Worm (Caenorhabditis elegans) whole organism, mixed stage, embryonic: ENCODE measurements around the gene F53A9.1.

Experiments
- mep-1 ChIP-seq: fragments of 150-350 bp; optimal IDR thresholded peaks from 2 replicates; lab custom pipeline; 2017; ENCODE audit warnings: missing biosample characterization, missing genetic modification reagents, missing genetic modification characterization, inconsistent platforms
- nhr-12 ChIP-seq: fragments of 150-350 bp; optimal IDR thresholded peaks from 2 replicates; lab custom pipeline; 2014; ENCODE audit warnings: missing biosample characterization, missing genetic modification characterization
- unc-39 ChIP-seq: fragments of 150-350 bp; optimal IDR thresholded peaks from 2 replicates; lab custom pipeline; 2014; ENCODE audit warnings: missing biosample characterization, missing genetic modification characterization

DNA sequence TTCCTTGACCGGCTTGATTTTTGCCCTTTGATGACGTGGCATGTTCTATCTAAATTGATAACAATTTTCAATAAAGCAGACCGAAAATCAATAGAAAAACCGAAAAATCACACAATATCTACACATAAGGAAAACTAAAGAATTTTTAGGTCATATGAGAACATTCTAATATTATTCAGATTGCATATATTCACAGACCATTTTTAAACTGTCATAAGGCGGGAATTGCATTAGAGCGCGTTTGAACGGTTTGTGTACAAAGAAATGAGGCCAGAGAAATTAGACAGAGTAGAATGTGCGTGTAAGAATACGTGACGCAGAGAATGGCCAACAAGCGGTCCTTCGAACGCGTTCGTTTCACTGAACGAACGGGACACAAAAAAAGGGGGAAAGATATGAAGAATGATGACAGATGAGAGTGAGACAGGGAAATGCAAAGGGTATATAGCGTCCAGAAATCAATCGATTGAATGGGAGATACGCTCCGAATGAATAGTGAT is 25.6 kb downstream of the F53A9.1 start, which contains the start of gene M02D8.3:
- no peak for TF ChIP-seq unc-39
- TF ChIP-seq mep-1 (tag; lab: Kevin White, UChicago) = peak; percentile 67
- TF ChIP-seq nhr-12 (tag; lab: Kevin White, UChicago) = no peak
